Fruit fly (Drosophila melanogaster) whole organism, embryonic: ENCODE data around the gene CG12680.

Source experiments
- Atf3 ChIP-seq: fragments of 200-800 bp; sonication (Bioruptor generic); optimal IDR thresholded peaks from 3 replicates; lab custom pipeline; 2016; ENCODE audit warnings: missing biosample characterization, missing genetic modification characterization
- Bdp1 ChIP-seq: fragments of 200-800 bp; sonication (Bioruptor generic); optimal IDR thresholded peaks from 3 replicates; lab custom pipeline; 2016; ENCODE audit warnings: missing biosample characterization, missing genetic modification characterization
- Bgb ChIP-seq: fragments of 200-800 bp; sonication (Bioruptor generic); IDR thresholded peaks from 2 replicates; pipeline ENCODE4 v1.3.6; 2022; ENCODE audit warnings: missing biosample characterization, missing genetic modification characterization; ENCODE audit not compliant: partially characterized antibody
- CG11560 ChIP-seq: fragments of 200-800 bp; sonication (Bioruptor generic); IDR thresholded peaks from 3 replicates; pipeline ENCODE4 v1.3.6; 2022; ENCODE audit warnings: missing biosample characterization, missing genetic modification characterization
- CG12769 ChIP-seq: fragments of 200-800 bp; sonication (Bioruptor generic); optimal IDR thresholded peaks from 2 replicates; lab custom pipeline; 2019; ENCODE audit warnings: missing biosample characterization, mild to moderate bottlenecking, missing genetic modification characterization, moderate library complexity
- CG13775 ChIP-seq: fragments of 200-800 bp; sonication (Bioruptor generic); optimal IDR thresholded peaks from 3 replicates; lab custom pipeline; 2017; ENCODE audit warnings: missing biosample characterization, mild to moderate bottlenecking, missing genetic modification characterization
- CG14710 ChIP-seq: fragments of 200-800 bp; sonication (Bioruptor generic); optimal IDR thresholded peaks from 3 replicates; lab custom pipeline; 2019; ENCODE audit warnings: missing biosample characterization, mild to moderate bottlenecking, missing genetic modification characterization, moderate library complexity
- CG14965 ChIP-seq: fragments of 200-800 bp; sonication (Bioruptor generic); optimal IDR thresholded peaks from 2 replicates; lab custom pipeline; 2016; ENCODE audit warnings: missing biosample characterization, missing genetic modification characterization, borderline replicate concordance
- CG15073 ChIP-seq: fragments of 200-800 bp; sonication (Bioruptor generic); optimal IDR thresholded peaks from 2 replicates; lab custom pipeline; 2016; ENCODE audit warnings: missing biosample characterization, missing genetic modification characterization
- CG1603 ChIP-seq: fragments of 200-800 bp; sonication (Bioruptor generic); optimal IDR thresholded peaks from 2 replicates; lab custom pipeline; 2019; ENCODE audit warnings: missing biosample characterization, mild to moderate bottlenecking, missing genetic modification characterization, moderate library complexity
- CG17802 ChIP-seq: fragments of 200-800 bp; sonication (Bioruptor generic); optimal IDR thresholded peaks from 2 replicates; lab custom pipeline; 2018; ENCODE audit warnings: missing biosample characterization, mild to moderate bottlenecking, missing genetic modification characterization, moderate library complexity
- CG1792 ChIP-seq: fragments of 200-800 bp; sonication (Bioruptor generic); optimal IDR thresholded peaks from 2 replicates; lab custom pipeline; 2016; ENCODE audit warnings: missing biosample characterization, missing genetic modification characterization
- CG18011 ChIP-seq: fragments of 200-800 bp; sonication (Bioruptor generic); optimal IDR thresholded peaks from 2 replicates; lab custom pipeline; 2017; ENCODE audit warnings: missing biosample characterization, missing genetic modification characterization, mild to moderate bottlenecking, moderate library complexity, missing genotype
- CG2875 ChIP-seq: fragments of 200-800 bp; sonication (Bioruptor generic); optimal IDR thresholded peaks from 2 replicates; lab custom pipeline; 2017; ENCODE audit warnings: missing biosample characterization, mild to moderate bottlenecking, missing genetic modification characterization, missing genetic modification reagents
- CG30020 ChIP-seq: fragments of 200-800 bp; optimal IDR thresholded peaks from 2 replicates; lab custom pipeline; 2019; ENCODE audit warnings: missing biosample characterization, mild to moderate bottlenecking, missing genetic modification characterization, moderate library complexity
- CG3065 ChIP-seq: fragments of 200-800 bp; sonication (Bioruptor generic); optimal IDR thresholded peaks from 2 replicates; lab custom pipeline; 2016; ENCODE audit warnings: missing biosample characterization, missing genetic modification characterization
- CG33557 ChIP-seq: fragments of 200-800 bp; sonication (Bioruptor generic); optimal IDR thresholded peaks from 2 replicates; lab custom pipeline; 2019; ENCODE audit warnings: missing biosample characterization, mild to moderate bottlenecking, missing genetic modification characterization, moderate library complexity
- CG43689 ChIP-seq: fragments of 200-800 bp; sonication (Bioruptor generic); IDR thresholded peaks from 2 replicates; pipeline ENCODE4 v1.3.6; 2022; ENCODE audit warnings: missing biosample characterization, missing genetic modification characterization
- CG4617 ChIP-seq: fragments of 200-800 bp; sonication (Bioruptor generic); optimal IDR thresholded peaks from 3 replicates; lab custom pipeline; 2016; ENCODE audit warnings: missing biosample characterization, missing genetic modification characterization, borderline replicate concordance
- CG5953 ChIP-seq: fragments of 200-800 bp; sonication (Bioruptor generic); IDR thresholded peaks from 2 replicates; pipeline ENCODE4 v1.3.6; 2022; ENCODE audit warnings: missing biosample characterization, missing genetic modification characterization
- CG7963 ChIP-seq: fragments of 200-800 bp; sonication (Bioruptor generic); IDR thresholded peaks from 3 replicates; pipeline ENCODE4 v1.3.6; 2022; ENCODE audit warnings: missing biosample characterization, missing genetic modification characterization; ENCODE audit not compliant: partially characterized antibody
- CG7987 ChIP-seq: fragments of 200-800 bp; sonication (Bioruptor generic); optimal IDR thresholded peaks from 2 replicates; lab custom pipeline; 2018; ENCODE audit warnings: missing biosample characterization, mild to moderate bottlenecking, missing genetic modification characterization, moderate library complexity
- CG8478 ChIP-seq: fragments of >200 bp; optimal IDR thresholded peaks from 2 replicates; lab custom pipeline; 2018
- CG9817 ChIP-seq: fragments of 200-800 bp; sonication (Bioruptor generic); optimal IDR thresholded peaks from 2 replicates; lab custom pipeline; 2018; ENCODE audit warnings: missing biosample characterization, mild to moderate bottlenecking, missing genetic modification characterization, moderate library complexity
- Eip74EF ChIP-seq, 2 experiments: fragments of 200-800 bp in 1 of 2; fragments of >200 bp in 1 of 2; sonication (Bioruptor generic) in 1 of 2; optimal IDR thresholded peaks; 2 replicates each; lab custom pipeline; 2017 to 2019; ENCODE audit warnings: missing biosample characterization in 2 of 2, missing genetic modification characterization in 2 of 2, mild to moderate bottlenecking in 1 of 2, moderate library complexity in 1 of 2
- HLH4C ChIP-seq: fragments of 200-800 bp; sonication (Bioruptor generic); IDR thresholded peaks from 3 replicates; pipeline ENCODE4 v1.3.6; 2022; ENCODE audit warnings: missing biosample characterization, missing genetic modification characterization; ENCODE audit not compliant: partially characterized antibody
- Hr51 ChIP-seq, 2 experiments: fragments of 200-800 bp; sonication (Bioruptor generic); optimal IDR thresholded peaks; 2 replicates in 1 of 2; 3 replicates in 1 of 2; lab custom pipeline; 2016 to 2018; ENCODE audit warnings: missing biosample characterization in 2 of 2, missing genetic modification characterization in 2 of 2, mild to moderate bottlenecking in 1 of 2, moderate library complexity in 1 of 2
- Hsf ChIP-seq: fragments of 200-800 bp; sonication (Bioruptor generic); optimal IDR thresholded peaks from 3 replicates; lab custom pipeline; 2016; ENCODE audit warnings: missing biosample characterization, missing genetic modification characterization
- MBD-R2 ChIP-seq: fragments of 200-800 bp; sonication (Bioruptor generic); IDR thresholded peaks from 2 replicates; pipeline ENCODE4 v1.3.6; 2022; ENCODE audit warnings: missing biosample characterization, missing genetic modification characterization
- Mes4 ChIP-seq: fragments of 200-800 bp; sonication (Bioruptor generic); optimal IDR thresholded peaks from 2 replicates; lab custom pipeline; 2016; ENCODE audit warnings: missing biosample characterization, missing genetic modification characterization
- Mrtf ChIP-seq: fragments of 200-800 bp; sonication (Bioruptor generic); IDR thresholded peaks from 3 replicates; pipeline ENCODE4 v1.3.6; 2022; ENCODE audit warnings: missing biosample characterization, missing genetic modification characterization
- Poxn ChIP-seq: fragments of 200-800 bp; sonication (Bioruptor generic); IDR thresholded peaks from 2 replicates; pipeline ENCODE4 v1.3.6; 2022; ENCODE audit warnings: missing biosample characterization, missing genetic modification characterization
- Rx ChIP-seq: fragments of 200-800 bp; sonication (Bioruptor generic); IDR thresholded peaks from 2 replicates; pipeline ENCODE4 v1.3.6; 2022; ENCODE audit warnings: missing biosample characterization, missing genetic modification characterization
- Scr ChIP-seq: fragments of 200-800 bp; sonication (Bioruptor generic); IDR thresholded peaks from 2 replicates; pipeline ENCODE4 v1.3.6; 2022; ENCODE audit warnings: missing biosample characterization, missing genetic modification characterization; ENCODE audit not compliant: partially characterized antibody
- TFAM ChIP-seq: fragments of 200-800 bp; sonication (Bioruptor generic); optimal IDR thresholded peaks from 2 replicates; lab custom pipeline; 2017; ENCODE audit warnings: missing biosample characterization, missing genetic modification characterization, inconsistent platforms
- Vsx1 ChIP-seq: fragments of 200-800 bp; sonication (Bioruptor generic); optimal IDR thresholded peaks from 2 replicates; lab custom pipeline; 2017; ENCODE audit warnings: missing biosample characterization, mild to moderate bottlenecking, missing genetic modification characterization, missing genetic modification reagents
- Xbp1 ChIP-seq: fragments of 200-800 bp; sonication (Bioruptor generic); optimal IDR thresholded peaks from 3 replicates; lab custom pipeline; 2016; ENCODE audit warnings: missing biosample characterization, mild to moderate bottlenecking, missing genetic modification characterization
- btn ChIP-seq: fragments of 200-800 bp; sonication (Bioruptor generic); optimal IDR thresholded peaks from 2 replicates; lab custom pipeline; 2016; ENCODE audit warnings: missing biosample characterization, missing genetic modification characterization
- cato ChIP-seq: fragments of 200-800 bp; sonication (Bioruptor generic); optimal IDR thresholded peaks from 2 replicates; lab custom pipeline; 2016; ENCODE audit warnings: missing biosample characterization, missing genetic modification characterization, borderline replicate concordance
- cwo ChIP-seq: fragments of 200-800 bp; sonication (Bioruptor generic); optimal IDR thresholded peaks from 3 replicates; lab custom pipeline; 2017; ENCODE audit warnings: missing biosample characterization, missing genetic modification characterization, mild to moderate bottlenecking, moderate library complexity, missing genetic modification reagents
- eve ChIP-seq, 2 experiments: fragments of >200 bp; optimal IDR thresholded peaks; 2 replicates each; lab custom pipeline; 2017; ENCODE audit warnings: missing biosample characterization in 2 of 2, missing genetic modification characterization in 2 of 2
- knrl ChIP-seq: fragments of 200-800 bp; sonication (Bioruptor generic); IDR thresholded peaks from 3 replicates; pipeline ENCODE4 v1.3.6; 2022; ENCODE audit warnings: missing biosample characterization, missing genetic modification characterization; ENCODE audit not compliant: partially characterized antibody
- nmo ChIP-seq: fragments of 200-800 bp; sonication (Bioruptor generic); optimal IDR thresholded peaks from 2 replicates; lab custom pipeline; 2018; ENCODE audit warnings: missing biosample characterization, mild to moderate bottlenecking, missing genetic modification characterization, moderate library complexity
- phol ChIP-seq: fragments of 200-800 bp; sonication (Bioruptor generic); optimal IDR thresholded peaks from 3 replicates; lab custom pipeline; 2018; ENCODE audit warnings: missing biosample characterization, mild to moderate bottlenecking, missing genetic modification characterization, moderate library complexity
- sd ChIP-seq: fragments of 200-800 bp; sonication (Bioruptor generic); optimal IDR thresholded peaks from 3 replicates; lab custom pipeline; 2018; ENCODE audit warnings: missing biosample characterization, mild to moderate bottlenecking, missing genetic modification characterization, moderate library complexity
- sens ChIP-seq: fragments of 200-800 bp; sonication (Bioruptor generic); peaks from one replicate; lab custom pipeline; 2016; ENCODE audit warnings: missing biosample characterization, missing genetic modification characterization
- sqz ChIP-seq: fragments of 200-800 bp; sonication (Bioruptor generic); optimal IDR thresholded peaks from 3 replicates; lab custom pipeline; 2018; ENCODE audit warnings: missing biosample characterization, mild to moderate bottlenecking, missing genetic modification characterization
- trem ChIP-seq: fragments of 200-800 bp; optimal IDR thresholded peaks from 3 replicates; lab custom pipeline; 2019; ENCODE audit warnings: missing biosample characterization, mild to moderate bottlenecking, missing genetic modification characterization, moderate library complexity

Gene CG12680

DNA sequence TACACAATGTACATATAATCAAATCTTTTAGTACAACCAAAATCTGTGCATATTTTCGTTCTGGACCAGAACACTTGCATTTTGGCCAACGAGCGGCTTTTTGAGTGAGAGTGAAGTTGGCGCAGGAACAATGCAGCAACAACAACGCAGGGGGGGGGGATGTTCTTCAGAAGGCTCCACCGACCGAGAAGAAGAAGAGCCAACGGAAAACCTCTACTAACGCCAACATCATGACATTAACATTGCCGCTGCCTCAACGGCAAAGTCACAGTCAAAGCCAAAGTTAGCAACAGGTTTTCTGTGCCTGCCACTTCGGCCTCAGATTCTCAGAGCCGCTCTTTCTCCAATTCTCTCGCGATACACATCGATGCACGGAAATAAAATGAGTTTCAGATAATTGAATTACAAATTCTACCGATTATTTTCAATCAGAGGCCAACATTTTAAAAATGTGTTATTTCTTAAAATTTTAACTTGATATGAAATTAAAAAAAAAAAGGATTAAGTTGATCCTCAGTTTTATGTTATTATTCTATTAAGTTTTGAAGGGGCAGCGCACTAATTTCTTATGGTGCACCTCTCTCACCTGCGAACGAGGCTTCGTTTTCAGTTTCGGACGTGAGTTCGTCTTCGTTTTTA, 49.1 kb downstream of the CG12680 start (continued):
- peak; percentile 38; the same call in 1 of the 2 replicates for TF ChIP-seq CG5953 (GFP tag; lab: Robert Waterston, UW)
- peak; percentile 97 for TF ChIP-seq sens
- TF ChIP-seq cwo (GFP tag; lab: Kevin White, UChicago), result peak; percentile 64
- peak in 1 of 2 experiments; percentile 71 for TF ChIP-seq Eip74EF (GFP tag; optimal IDR thresholded peaks at IDR 0.05; lab: Kevin White, UChicago)
- no peak for TF ChIP-seq HLH4C
- peak; percentile 10 for TF ChIP-seq CG1603 (tag; lab: Kevin White, UChicago)
- TF ChIP-seq CG7987 (GFP tag; lab: Kevin White, UChicago), result peak; percentile 33
- peak; percentile 31 for TF ChIP-seq btn (GFP tag; lab: Kevin White, UChicago)
- TF ChIP-seq sd (tag; lab: Kevin White, UChicago), result no peak
- TF ChIP-seq phol (tag; lab: Kevin White, UChicago), result peak; percentile 83
- TF ChIP-seq Bgb (GFP tag; lab: Robert Waterston, UW), result no peak
- peak; percentile 85 for TF ChIP-seq CG14710 (tag; lab: Kevin White, UChicago)
- no peak for TF ChIP-seq CG12769
- TF ChIP-seq CG4617 (GFP tag; lab: Kevin White, UChicago), result peak; percentile 16
- no peak; the same call in 1 of the 2 replicates for TF ChIP-seq Poxn (GFP tag; lab: Robert Waterston, UW)
- TF ChIP-seq CG33557 (GFP tag; lab: Kevin White, UChicago), result peak; percentile 83
- TF ChIP-seq Mes4 (GFP tag; lab: Kevin White, UChicago), result peak; percentile 41
- TF ChIP-seq Bdp1, result peak; percentile 32
- no peak for TF ChIP-seq MBD-R2 (GFP tag; lab: Robert Waterston, UW)
- peak; percentile 54 for TF ChIP-seq Rx (GFP tag; lab: Robert Waterston, UW)
- peak; percentile 47; the same call in 1 of the 3 replicates for TF ChIP-seq Mrtf (GFP tag; lab: Robert Waterston, UW)
- no peak for TF ChIP-seq Scr (GFP tag; lab: Robert Waterston, UW)
- peak; percentile 36 to 85 for TF ChIP-seq Hr51 (GFP tag; optimal IDR thresholded peaks at IDR 0.05; lab: Kevin White, UChicago)
- TF ChIP-seq CG3065 (GFP tag; lab: Kevin White, UChicago), result peak; percentile 15
- peak; percentile 70 for TF ChIP-seq Hsf
- peak; percentile 84 for TF ChIP-seq CG13775 (GFP tag; lab: Kevin White, UChicago)
- TF ChIP-seq CG15073, result no peak
- peak; percentile 12 for TF ChIP-seq CG1792
- TF ChIP-seq trem (tag; lab: Kevin White, UChicago), result peak; percentile 63
- TF ChIP-seq CG7963 (GFP tag; lab: Robert Waterston, UW), result no peak
- no peak for TF ChIP-seq CG14965 (GFP tag; lab: Kevin White, UChicago)
- TF ChIP-seq eve (GFP tag; optimal IDR thresholded peaks at IDR 0.05; lab: Kevin White, UChicago), result peak in 1 of 2 experiments; percentile 89
- TF ChIP-seq CG8478 (lab: Kevin White, UChicago), result no peak
- TF ChIP-seq Xbp1 (GFP tag; lab: Kevin White, UChicago), result peak; percentile 77
- TF ChIP-seq Atf3, result peak; percentile 19
- no peak for TF ChIP-seq knrl (GFP tag; lab: Robert Waterston, UW)
- peak; percentile 58 for TF ChIP-seq CG2875 (GFP tag; lab: Kevin White, UChicago)
- peak; percentile 85 for TF ChIP-seq nmo
- TF ChIP-seq CG30020 (tag; lab: Kevin White, UChicago), result peak; percentile 14
- no peak for TF ChIP-seq CG17802 (tag; lab: Kevin White, UChicago)
- TF ChIP-seq TFAM (GFP tag; lab: Kevin White, UChicago), result no peak
- peak; percentile 64 for TF ChIP-seq Vsx1
- no peak for TF ChIP-seq CG11560
- peak; percentile 55 for TF ChIP-seq sqz (GFP tag; lab: Kevin White, UChicago)
- TF ChIP-seq CG9817 (tag; lab: Kevin White, UChicago), result peak; percentile 59
- TF ChIP-seq CG18011 (GFP tag; lab: Kevin White, UChicago), result peak; percentile 27
- TF ChIP-seq CG43689 (GFP tag; lab: Robert Waterston, UW), result 0 out of 2 replicates have a peak, but pooled peaks have one; percentile 29
- peak; percentile 72 for TF ChIP-seq cato (GFP tag; lab: Kevin White, UChicago)
